Worm (Caenorhabditis elegans): ENCODE results near the gene hlh-12.

hlh-12 gene

DNA sequence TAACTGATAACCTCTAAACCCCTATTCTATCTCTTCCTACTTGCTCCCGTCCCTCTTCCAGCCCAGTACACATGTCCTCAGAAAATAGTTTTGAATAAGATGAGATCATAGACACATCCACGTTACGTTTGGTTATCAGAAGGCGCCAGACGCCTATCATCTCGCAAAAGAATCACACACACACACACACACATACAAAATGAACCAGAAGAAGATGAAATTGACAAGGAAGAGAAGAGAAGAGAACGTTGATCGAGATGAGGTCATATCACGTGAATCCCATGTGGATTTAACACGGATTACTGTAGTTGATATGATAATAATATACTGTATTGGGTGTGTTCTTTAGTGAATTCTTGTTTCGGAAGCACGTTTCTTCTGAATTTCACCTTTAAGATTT lies 46.8 kb upstream of the hlh-12 start:
- TF ChIP-seq lin-40 (tag; optimal IDR thresholded peaks at IDR 0.05) (peak; percentile 21), snpc-3.4 (tag; optimal IDR thresholded peaks at IDR 0.05) (no peak), let-607 (tag; optimal IDR thresholded peaks at IDR 0.05) (no peak), efl-1 (GFP tag; optimal IDR thresholded peaks at IDR 0.05) (no peak), mxl-1 (tag; optimal IDR thresholded peaks at IDR 0.05) (no peak), lin-26 (GFP tag; IDR thresholded peaks at IDR 0.05) (0 out of 2 replicates have a peak, but pooled peaks have one; percentile 40), C17E4.6 (GFP tag; IDR thresholded peaks at IDR 0.05) (no peak), lag-1 (GFP tag; IDR thresholded peaks at IDR 0.05) (no peak), ceh-58 (GFP tag; IDR thresholded peaks at IDR 0.05) (no peak), lsy-27 (tag; optimal IDR thresholded peaks at IDR 0.05; ENCODE audit: borderline replicate concordance, insufficient read depth) (no peak), snpc-1.1 (tag; optimal IDR thresholded peaks at IDR 0.05; ENCODE audit: insufficient read depth) (no peak), K12H6.12 (tag; optimal IDR thresholded peaks at IDR 0.05) (peak; percentile 16), B0019.2 (GFP tag; conservative IDR thresholded peaks at IDR 0.05) (no peak), Y67H2A.10 (GFP tag; conservative IDR thresholded peaks at IDR 0.05) (no peak), ztf-3 (GFP tag; optimal IDR thresholded peaks at IDR 0.05) (no peak), ZK185.1 (tag; optimal IDR thresholded peaks at IDR 0.05; ENCODE audit: poor library complexity, severe bottlenecking) (no peak), ceh-27 (GFP tag; optimal IDR thresholded peaks at IDR 0.05) (no peak), zfh-2 (GFP tag; conservative IDR thresholded peaks at IDR 0.05) (no peak), hmg-1.2 (GFP tag; IDR thresholded peaks at IDR 0.05) (no peak), F49E8.2 (tag; optimal IDR thresholded peaks at IDR 0.05; ENCODE audit: insufficient read depth) (no peak), lin-35 (GFP tag; optimal IDR thresholded peaks at IDR 0.05) (no peak), athp-1 (tag; optimal IDR thresholded peaks at IDR 0.05) (no peak), somi-1 (GFP tag; optimal IDR thresholded peaks at IDR 0.05) (peak; percentile 67), hsf-1 (GFP tag; IDR thresholded peaks at IDR 0.05) (no peak), rcor-1 (GFP tag; IDR thresholded peaks at IDR 0.05) (no peak)

DNA sequence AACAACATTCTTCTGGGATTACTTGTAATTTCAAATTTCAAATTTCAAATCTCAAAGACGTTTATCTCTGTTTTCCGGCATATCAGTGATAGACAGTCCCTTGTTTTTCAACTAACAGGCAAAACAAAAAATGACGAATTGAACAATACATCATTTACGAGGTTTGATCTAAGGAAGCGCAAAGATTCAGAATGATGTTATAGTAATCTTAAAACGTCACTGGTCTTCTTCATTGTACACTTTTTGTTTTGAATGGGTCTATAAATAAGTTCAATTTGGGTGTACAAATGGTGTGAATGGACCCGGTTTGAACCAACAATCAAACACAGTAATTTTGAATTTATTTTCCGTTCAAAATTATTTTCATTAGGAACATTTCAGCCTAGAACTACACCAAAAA lies 44.7 kb upstream of the hlh-12 start:
- TF ChIP-seq tlf-1 (GFP tag; optimal IDR thresholded peaks at IDR 0.05) (no peak), ceh-79 (tag; optimal IDR thresholded peaks at IDR 0.05) (no peak), egl-44 (GFP tag; IDR thresholded peaks at IDR 0.05) (no peak), Y67H2A.10 (GFP tag; conservative IDR thresholded peaks at IDR 0.05) (no peak), efl-1 (GFP tag; optimal IDR thresholded peaks at IDR 0.05) (no peak), Y56A3A.18 (GFP tag; IDR thresholded peaks at IDR 0.05) (no peak), nfyb-1 (GFP tag; IDR thresholded peaks at IDR 0.05) (no peak), repo-1 (tag; optimal IDR thresholded peaks at IDR 0.05) (no peak)

DNA sequence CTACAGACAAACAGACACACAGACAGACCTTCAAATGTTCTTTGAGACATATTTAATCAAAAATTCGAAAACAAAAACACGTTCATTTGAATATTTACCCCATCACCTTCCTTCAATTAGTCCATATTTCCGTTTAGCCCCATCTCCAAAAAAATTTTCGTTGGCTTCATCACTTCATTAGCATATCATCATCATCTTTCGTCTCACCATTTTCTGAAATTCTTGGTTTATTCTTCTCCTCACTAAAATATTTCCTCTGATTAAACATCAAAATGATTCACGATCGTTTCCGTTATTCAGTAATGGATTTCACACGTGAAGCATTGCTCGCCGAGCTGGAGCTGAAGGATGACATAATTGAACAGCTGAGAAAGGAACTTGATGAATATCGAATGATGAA lies 41.3 kb upstream of the hlh-12 start, which contains the start of gene pkg-2:
Gene pkg-2, plus strand, starts transcription at position 301 of the 400 bp plus-strand sequence.
- TF ChIP-seq ets-4 (GFP tag; optimal IDR thresholded peaks at IDR 0.05): no peak
- TF ChIP-seq hmg-1.2 (GFP tag; IDR thresholded peaks at IDR 0.05): no peak
- TF ChIP-seq lsl-1 (GFP tag; optimal IDR thresholded peaks at IDR 0.05): no peak
- no peak for TF ChIP-seq snpc-4 (GFP tag; optimal IDR thresholded peaks at IDR 0.05)
- no peak for TF ChIP-seq snpc-4 (tag; optimal IDR thresholded peaks at IDR 0.05)
- no peak for TF ChIP-seq K11D2.4 (GFP tag; IDR thresholded peaks at IDR 0.05)
- no peak for TF ChIP-seq Y95B8A.8 (GFP tag; IDR thresholded peaks at IDR 0.05)
- TF ChIP-seq nhr-120 (GFP tag; IDR thresholded peaks at IDR 0.05): no peak
- no peak for TF ChIP-seq zim-3 (tag; optimal IDR thresholded peaks at IDR 0.05)
- TF ChIP-seq ztf-3 (GFP tag; optimal IDR thresholded peaks at IDR 0.05): no peak

Data from whole organism, young adult.